Fruit fly (Drosophila melanogaster) whole organism, embryonic: ENCODE data around the gene CG12608.
A peak's percentile ranks its signal among the peaks of the same experiment; 100 is the strongest.

Experiments used
- Adf1 ChIP-seq: fragments of 200-800 bp; sonication (Bioruptor generic); IDR thresholded peaks from 2 replicates; pipeline ENCODE4 v1.3.6; 2022; ENCODE audit warnings: missing biosample characterization, missing genetic modification characterization
- B-H2 ChIP-seq: fragments of 200-800 bp; sonication (Bioruptor generic); optimal IDR thresholded peaks from 2 replicates; lab custom pipeline; 2018; ENCODE audit warnings: missing biosample characterization, mild to moderate bottlenecking, missing genetic modification characterization
- BtbVII ChIP-seq: fragments of 200-800 bp; sonication (Bioruptor generic); optimal IDR thresholded peaks from 3 replicates; lab custom pipeline; 2017; ENCODE audit warnings: missing biosample characterization, mild to moderate bottlenecking, missing genetic modification characterization
- CG10543 ChIP-seq: fragments of 200-800 bp; sonication (Bioruptor generic); optimal IDR thresholded peaks from 3 replicates; lab custom pipeline; 2017; ENCODE audit warnings: missing biosample characterization, mild to moderate bottlenecking, missing genetic modification characterization, moderate library complexity
- CG11504 ChIP-seq: fragments of 200-800 bp; sonication (Bioruptor generic); optimal IDR thresholded peaks from 3 replicates; lab custom pipeline; 2019; ENCODE audit warnings: missing biosample characterization, mild to moderate bottlenecking, missing genetic modification characterization, moderate library complexity
- CG12071 ChIP-seq: fragments of 200-800 bp; sonication (Bioruptor generic); optimal IDR thresholded peaks from 3 replicates; lab custom pipeline; 2018; ENCODE audit warnings: missing biosample characterization, mild to moderate bottlenecking, missing genetic modification characterization
- CG12769 ChIP-seq: fragments of 200-800 bp; sonication (Bioruptor generic); optimal IDR thresholded peaks from 2 replicates; lab custom pipeline; 2019; ENCODE audit warnings: missing biosample characterization, mild to moderate bottlenecking, missing genetic modification characterization, moderate library complexity
- CG15601 ChIP-seq: fragments of 200-800 bp; sonication (Bioruptor generic); optimal IDR thresholded peaks from 3 replicates; lab custom pipeline; 2019; ENCODE audit warnings: missing biosample characterization, mild to moderate bottlenecking, missing genetic modification characterization, moderate library complexity
- CG17186 ChIP-seq: fragments of 200-800 bp; sonication (Bioruptor generic); optimal IDR thresholded peaks from 3 replicates; lab custom pipeline; 2017; ENCODE audit warnings: missing biosample characterization, missing genetic modification reagents, missing genetic modification characterization
- CG2712 ChIP-seq: fragments of 200-800 bp; optimal IDR thresholded peaks from 3 replicates; lab custom pipeline; 2019; ENCODE audit warnings: missing biosample characterization, mild to moderate bottlenecking, missing genetic modification characterization, moderate library complexity
- CG2889 ChIP-seq: fragments of 200-800 bp; sonication (Bioruptor generic); IDR thresholded peaks from 3 replicates; pipeline ENCODE4 v1.3.6; 2022; ENCODE audit warnings: missing biosample characterization, missing genetic modification characterization
- CG30020 ChIP-seq: fragments of 200-800 bp; optimal IDR thresholded peaks from 2 replicates; lab custom pipeline; 2019; ENCODE audit warnings: missing biosample characterization, mild to moderate bottlenecking, missing genetic modification characterization, moderate library complexity
- CG3726 ChIP-seq: fragments of 200-800 bp; sonication (Bioruptor generic); IDR thresholded peaks from 3 replicates; pipeline ENCODE4, ENCODE4 v1.3.6; 2022; ENCODE audit warnings: missing biosample characterization, missing genetic modification characterization
- CG42726 ChIP-seq: fragments of 200-800 bp; sonication (Bioruptor generic); IDR thresholded peaks from 2 replicates; pipeline ENCODE4 v1.3.6; 2022; ENCODE audit warnings: missing biosample characterization, missing genetic modification characterization; ENCODE audit not compliant: partially characterized antibody
- CG6175 ChIP-seq: fragments of 200-800 bp; sonication (Bioruptor generic); IDR thresholded peaks from 3 replicates; pipeline ENCODE4 v1.3.6; 2022; ENCODE audit warnings: missing biosample characterization, missing genetic modification characterization
- CG7556 ChIP-seq: fragments of 200-800 bp; sonication (Bioruptor generic); optimal IDR thresholded peaks from 2 replicates; lab custom pipeline; 2017; ENCODE audit warnings: missing biosample characterization, mild to moderate bottlenecking, missing genetic modification characterization
- CG8290 ChIP-seq, 3 experiments: fragments of 200-800 bp; sonication (Bioruptor generic); optimal IDR thresholded peaks; 2 replicates each; lab custom pipeline; 2016 to 2019; ENCODE audit warnings: missing biosample characterization in 3 of 3, missing genetic modification characterization in 3 of 3, mild to moderate bottlenecking in 2 of 3, moderate library complexity in 1 of 3
- Camta ChIP-seq: fragments of 200-800 bp; sonication (Bioruptor generic); optimal IDR thresholded peaks from 2 replicates; lab custom pipeline; 2016; ENCODE audit warnings: missing biosample characterization, missing genetic modification characterization
- Dbx ChIP-seq: fragments of 200-800 bp; sonication (Bioruptor generic); IDR thresholded peaks from 3 replicates; pipeline ENCODE4 v1.3.6; 2022; ENCODE audit warnings: missing biosample characterization, missing genetic modification characterization
- Deaf1 ChIP-seq: fragments of 200-800 bp; optimal IDR thresholded peaks from 3 replicates; lab custom pipeline; 2019; ENCODE audit warnings: missing biosample characterization, mild to moderate bottlenecking, missing genetic modification characterization, moderate library complexity
- HmgZ ChIP-seq: fragments of 200-800 bp; sonication (Bioruptor generic); optimal IDR thresholded peaks from 2 replicates; lab custom pipeline; 2018; ENCODE audit warnings: missing biosample characterization, mild to moderate bottlenecking, missing genetic modification characterization
- MESR4 ChIP-seq: fragments of 200-800 bp; sonication (Bioruptor generic); optimal IDR thresholded peaks from 2 replicates; lab custom pipeline; 2018; ENCODE audit warnings: missing biosample characterization, mild to moderate bottlenecking, missing genetic modification characterization, moderate library complexity
- Med ChIP-seq: fragments of 200-800 bp; sonication (Bioruptor generic); peaks from one replicate; lab custom pipeline; 2016; ENCODE audit warnings: missing biosample characterization, missing genetic modification characterization, mild to moderate bottlenecking, inconsistent platforms, moderate library complexity
- Pdp1 ChIP-seq, 2 experiments: fragments of 200-800 bp; sonication (Bioruptor generic); optimal IDR thresholded peaks; 3 replicates each; lab custom pipeline; 2016; ENCODE audit warnings: missing biosample characterization in 2 of 2, missing genetic modification characterization in 2 of 2, mild to moderate bottlenecking in 1 of 2, moderate library complexity in 1 of 2
- Rfx ChIP-seq: fragments of 200-800 bp; sonication (Bioruptor generic); IDR thresholded peaks from 2 replicates; pipeline ENCODE4 v1.3.6; 2022; ENCODE audit warnings: missing biosample characterization, missing genetic modification characterization
- Six4 ChIP-seq: fragments of 200-800 bp; sonication (Bioruptor generic); optimal IDR thresholded peaks from 2 replicates; lab custom pipeline; 2016; ENCODE audit warnings: missing biosample characterization, missing genetic modification characterization
- Trl ChIP-seq, 3 experiments: fragments of >200 bp in 2 of 3; fragments of 200-800 bp in 1 of 3; sonication (Bioruptor generic) in 1 of 3; optimal IDR thresholded peaks; 2 replicates in 1 of 3; 3 replicates in 2 of 3; lab custom pipeline; 2016 to 2017; ENCODE audit warnings: missing biosample characterization in 1 of 3, missing genetic modification characterization in 1 of 3
- amos ChIP-seq: fragments of 200-800 bp; sonication (Bioruptor generic); IDR thresholded peaks from 2 replicates; pipeline ENCODE4 v1.3.6; 2022; ENCODE audit warnings: missing biosample characterization, missing genetic modification characterization; ENCODE audit not compliant: partially characterized antibody
- az2 ChIP-seq: fragments of 200-800 bp; sonication (Bioruptor generic); optimal IDR thresholded peaks from 3 replicates; lab custom pipeline; 2016; ENCODE audit warnings: missing biosample characterization, missing genetic modification characterization
- bigmax ChIP-seq: fragments of 200-800 bp; sonication (Bioruptor generic); optimal IDR thresholded peaks from 2 replicates; lab custom pipeline; 2018; ENCODE audit warnings: missing biosample characterization, mild to moderate bottlenecking, missing genetic modification characterization
- chif ChIP-seq, 2 experiments: fragments of 200-800 bp; sonication (Bioruptor generic); optimal IDR thresholded peaks; 3 replicates each; lab custom pipeline; 2016; ENCODE audit warnings: missing biosample characterization in 2 of 2, missing genetic modification characterization in 2 of 2
- chinmo ChIP-seq: fragments of 200-800 bp; sonication (Bioruptor generic); IDR thresholded peaks from 4 replicates; pipeline ENCODE4 v1.3.6; 2022; ENCODE audit warnings: missing biosample characterization, missing genetic modification characterization; ENCODE audit not compliant: partially characterized antibody
- croc ChIP-seq: fragments of 200-800 bp; sonication (Bioruptor generic); conservative IDR thresholded peaks from 3 replicates; pipeline ENCODE4 v1.3.6; 2022; ENCODE audit warnings: missing biosample characterization, missing genetic modification characterization
- crol ChIP-seq: fragments of 200-800 bp; sonication (Bioruptor generic); IDR thresholded peaks from 2 replicates; pipeline ENCODE4 v1.3.6; 2022; ENCODE audit warnings: missing biosample characterization, missing genetic modification characterization
- cwo ChIP-seq: fragments of 200-800 bp; sonication (Bioruptor generic); optimal IDR thresholded peaks from 3 replicates; lab custom pipeline; 2017; ENCODE audit warnings: missing biosample characterization, missing genetic modification characterization, mild to moderate bottlenecking, moderate library complexity, missing genetic modification reagents
- dmrt11E ChIP-seq: fragments of 200-800 bp; sonication (Bioruptor generic); optimal IDR thresholded peaks from 3 replicates; lab custom pipeline; 2018; ENCODE audit warnings: missing biosample characterization, mild to moderate bottlenecking, missing genetic modification characterization, moderate library complexity
- en ChIP-seq: fragments of 200-800 bp; sonication (Bioruptor generic); optimal IDR thresholded peaks from 2 replicates; lab custom pipeline; 2016; ENCODE audit warnings: missing biosample characterization, missing genetic modification characterization
- ewg ChIP-seq: fragments of 200-800 bp; sonication (Bioruptor generic); optimal IDR thresholded peaks from 3 replicates; lab custom pipeline; 2017; ENCODE audit warnings: mild to moderate bottlenecking, missing biosample characterization, missing genetic modification reagents, missing genetic modification characterization
- ro ChIP-seq: fragments of 200-800 bp; sonication (Bioruptor generic); IDR thresholded peaks from 2 replicates; pipeline ENCODE4 v1.3.6; 2022; ENCODE audit warnings: missing biosample characterization, missing genetic modification characterization
- run ChIP-seq: fragments of 200-800 bp; sonication (Bioruptor generic); optimal IDR thresholded peaks from 3 replicates; lab custom pipeline; 2018; ENCODE audit warnings: missing biosample characterization, mild to moderate bottlenecking, missing genetic modification characterization
- sd ChIP-seq: fragments of 200-800 bp; sonication (Bioruptor generic); optimal IDR thresholded peaks from 3 replicates; lab custom pipeline; 2018; ENCODE audit warnings: missing biosample characterization, mild to moderate bottlenecking, missing genetic modification characterization, moderate library complexity
- sim ChIP-seq: fragments of 200-800 bp; sonication (Bioruptor generic); IDR thresholded peaks from 2 replicates; pipeline ENCODE4 v1.3.6; 2022; ENCODE audit warnings: missing biosample characterization, missing genetic modification characterization
- sima ChIP-seq: fragments of 200-800 bp; sonication (Bioruptor generic); optimal IDR thresholded peaks from 2 replicates; lab custom pipeline; 2016; ENCODE audit warnings: missing biosample characterization, missing genetic modification characterization
- sr ChIP-seq: fragments of 200-800 bp; sonication (Bioruptor generic); IDR thresholded peaks from 3 replicates; pipeline ENCODE4 v1.3.6; 2022; ENCODE audit warnings: missing biosample characterization, missing genetic modification characterization
- sug ChIP-seq: fragments of 200-800 bp; optimal IDR thresholded peaks from 2 replicates; lab custom pipeline; 2019; ENCODE audit warnings: missing biosample characterization, mild to moderate bottlenecking, missing genetic modification characterization, moderate library complexity

CG12608 gene

dm6 chrX:15303176-15304115, 41.0 kb downstream of the CG12608 start (continued):
- TF ChIP-seq crol (GFP tag; lab: Robert Waterston, UW) (peak; percentile 92), Pdp1 (GFP tag; optimal IDR thresholded peaks at IDR 0.05; lab: Kevin White, UChicago) (peak in 1 of 2 experiments; percentile 13)
- TF ChIP-seq, all 482 proteins: peak for 16

- TF ChIP-seq chinmo (GFP tag; lab: Robert Waterston, UW) (peak; percentile 66; the same call in 1 of the 4 replicates), CG3726 (GFP tag; lab: Robert Waterston, UW) (no peak), cwo (no peak), bigmax (GFP tag; lab: Kevin White, UChicago) (peak; percentile 61), CG6175 (GFP tag; lab: Robert Waterston, UW) (no peak), CG12769 (tag; lab: Kevin White, UChicago) (peak; percentile 72), en (GFP tag; lab: Kevin White, UChicago) (no peak), CG12071 (no peak), Adf1 (GFP tag; lab: Robert Waterston, UW) (peak; percentile 56; the same call in 1 of the 2 replicates), CG11504 (no peak), HmgZ (peak; percentile 17), B-H2 (GFP tag; lab: Kevin White, UChicago) (peak; percentile 23), crol (GFP tag; lab: Robert Waterston, UW) (peak; percentile 93), Dbx (GFP tag; lab: Robert Waterston, UW) (0 out of 3 replicates have a peak, but pooled peaks have one; percentile 31), sima (no peak), CG30020 (tag; lab: Kevin White, UChicago) (no peak), run (tag; lab: Kevin White, UChicago) (no peak), CG42726 (GFP tag; lab: Robert Waterston, UW) (0 out of 2 replicates have a peak, but pooled peaks have one; percentile 33), az2 (GFP tag; lab: Kevin White, UChicago) (no peak), CG2889 (GFP tag; lab: Robert Waterston, UW) (no peak), sd (tag; lab: Kevin White, UChicago) (peak; percentile 23), Deaf1 (tag; lab: Kevin White, UChicago) (peak; percentile 27), croc (GFP tag; lab: Robert Waterston, UW) (no peak), Trl (optimal IDR thresholded peaks at IDR 0.05; lab: Kevin White, UChicago) (peak; percentile 26 to 58), Trl (GFP tag; optimal IDR thresholded peaks at IDR 0.05; lab: Kevin White, UChicago) (no peak), sim (GFP tag; lab: Robert Waterston, UW) (no peak), CG15601 (tag; lab: Kevin White, UChicago) (no peak), MESR4 (GFP tag; lab: Kevin White, UChicago) (no peak), sr (GFP tag; lab: Robert Waterston, UW) (no peak), dmrt11E (no peak), amos (GFP tag; lab: Robert Waterston, UW) (no peak), ewg (no peak), Rfx (GFP tag; lab: Robert Waterston, UW) (0 out of 2 replicates have a peak, but pooled peaks have one; percentile 12), CG8290 (GFP tag; optimal IDR thresholded peaks at IDR 0.05; lab: Kevin White, UChicago) (no peak), CG8290 (tag; optimal IDR thresholded peaks at IDR 0.05; lab: Kevin White, UChicago) (peak in 1 of 2 experiments; percentile 15), CG7556 (GFP tag; lab: Kevin White, UChicago) (no peak), Camta (GFP tag; lab: Kevin White, UChicago) (no peak), CG10543 (peak; percentile 10), ro (GFP tag; lab: Robert Waterston, UW) (no peak), Med (GFP tag; lab: Kevin White, UChicago) (peak; percentile 61), sug (peak; percentile 59), CG2712 (tag; lab: Kevin White, UChicago) (no peak), CG17186 (GFP tag; lab: Kevin White, UChicago) (no peak), chif (GFP tag; optimal IDR thresholded peaks at IDR 0.05; lab: Kevin White, UChicago) (no peak), Six4 (no peak), BtbVII (GFP tag; lab: Kevin White, UChicago) (no peak)
These were observed 43.2 kb downstream of the CG12608 start for dm6 chrX:15301175-15301574.
